Fruit fly (Drosophila melanogaster) whole organism, adult: ENCODE measurements around the gene Plc21C.

Source experiments
- CG12768 ChIP-seq: fragments of 200-800 bp; sonication (Bioruptor generic); optimal IDR thresholded peaks from 2 replicates; lab custom pipeline; 2017; ENCODE audit warnings: missing biosample characterization, missing genetic modification characterization, mild to moderate bottlenecking, moderate library complexity, missing genetic modification reagents
- CG14711 ChIP-seq: fragments of 200-800 bp; sonication (Bioruptor generic); optimal IDR thresholded peaks from 2 replicates; lab custom pipeline; 2018; ENCODE audit warnings: missing biosample characterization, mild to moderate bottlenecking, missing genetic modification characterization, moderate library complexity
- CG33017 ChIP-seq: fragments of 200-800 bp; sonication (Bioruptor generic); optimal IDR thresholded peaks from 2 replicates; lab custom pipeline; 2018; ENCODE audit warnings: missing biosample characterization, mild to moderate bottlenecking, missing genetic modification characterization, moderate library complexity
- CG5204 ChIP-seq: fragments of 200-800 bp; sonication (Bioruptor generic); optimal IDR thresholded peaks from 2 replicates; lab custom pipeline; 2016; ENCODE audit warnings: missing biosample characterization, missing genetic modification characterization
- Clk ChIP-seq: fragments of 200-800 bp; sonication (Bioruptor generic); optimal IDR thresholded peaks from 2 replicates; lab custom pipeline; 2017; ENCODE audit warnings: missing biosample characterization, missing genetic modification characterization
- Crg-1 ChIP-seq: fragments of 200-800 bp; sonication (Bioruptor generic); optimal IDR thresholded peaks from 2 replicates; lab custom pipeline; 2016; ENCODE audit warnings: missing biosample characterization, missing genetic modification characterization
- bab1 ChIP-seq: fragments of 200-800 bp; sonication (Bioruptor generic); optimal IDR thresholded peaks from 3 replicates; lab custom pipeline; 2019; ENCODE audit warnings: missing biosample characterization, mild to moderate bottlenecking, missing genetic modification characterization, moderate library complexity
- pad ChIP-seq: fragments of 200-800 bp; sonication (Bioruptor generic); optimal IDR thresholded peaks from 3 replicates; lab custom pipeline; 2017; ENCODE audit warnings: missing biosample characterization, missing genetic modification characterization, mild to moderate bottlenecking, moderate library complexity, missing genetic modification reagents
- tj ChIP-seq: fragments of 200-800 bp; sonication (Bioruptor generic); optimal IDR thresholded peaks from 3 replicates; lab custom pipeline; 2017; ENCODE audit warnings: missing biosample characterization, mild to moderate bottlenecking, missing genetic modification characterization, moderate library complexity

dm6 chr2L:366876-367275 is 61.1 kb downstream of the Plc21C start:
- TF ChIP-seq CG14711 (tag; lab: Kevin White, UChicago) (no peak), Clk (GFP tag; lab: Kevin White, UChicago) (no peak), CG12768 (GFP tag; lab: Kevin White, UChicago) (no peak), tj (GFP tag; lab: Kevin White, UChicago) (no peak), CG33017 (no peak), CG5204 (GFP tag; lab: Kevin White, UChicago) (no peak), bab1 (no peak), Crg-1 (GFP tag; lab: Kevin White, UChicago) (no peak), pad (GFP tag; lab: Kevin White, UChicago) (no peak)
